Fruit fly (Drosophila melanogaster): ENCODE measurements around the gene pum.

- TF ChIP-seq CG43689 (GFP tag; IDR thresholded peaks at IDR 0.05) (no peak), z (GFP tag; IDR thresholded peaks at IDR 0.05) (no peak), cwo (GFP tag; optimal IDR thresholded peaks at IDR 0.05) (no peak), pan (optimal IDR thresholded peaks at IDR 0.05) (no peak), pan (GFP tag; optimal IDR thresholded peaks at IDR 0.05 in 1 of 2, IDR thresholded peaks at IDR 0.05 in 1 of 2) (no peak), CG3407 (GFP tag; optimal IDR thresholded peaks at IDR 0.05) (no peak), CG34224 (GFP tag; IDR thresholded peaks at IDR 0.05; ENCODE audit: partially characterized antibody) (peak; percentile 85; the same call in 2 of the 3 replicates), CG7271 (tag; optimal IDR thresholded peaks at IDR 0.05) (peak; percentile 27)
Observed at dm6 chr3R:9239941-9240400, 2.5 kb upstream of the pum start.
